Worm (Caenorhabditis elegans) whole organism, L1 larva: Measurements from ENCODE around the gene F59G1.4.
A peak's percentile ranks its signal among the peaks of the same experiment; 100 is the strongest.

Source experiments
- efl-1 ChIP-seq, 4 experiments: fragments of 150-350 bp; optimal IDR thresholded peaks in 3 of 4; peaks in 1 of 4; 1 replicate in 1 of 4; 2 replicates in 3 of 4; lab custom pipeline; 2014; ENCODE audit warnings: missing biosample characterization in 2 of 4, missing genetic modification characterization in 2 of 4, missing genetic modification reagents in 2 of 4
- elt-2 ChIP-seq: sonication (generic microtip); optimal IDR thresholded peaks from 2 replicates; lab custom pipeline; 2016; ENCODE audit warnings: missing genetic modification characterization, mild to moderate bottlenecking, inconsistent platforms, missing compliant biosample characterization, missing genetic modification reagents
- elt-3 ChIP-seq, 6 experiments: fragments of 150-350 bp in 1 of 6; sonication (generic microtip); optimal IDR thresholded peaks; 2 replicates each; lab custom pipeline; 2017 to 2018; ENCODE audit warnings: missing biosample characterization in 6 of 6, missing genetic modification characterization in 6 of 6, inconsistent platforms in 1 of 6
- lin-15B ChIP-seq: fragments of 150-350 bp; sonication (generic microtip); optimal IDR thresholded peaks from 3 replicates; lab custom pipeline; 2014; ENCODE audit warnings: missing biosample characterization, missing genetic modification characterization
- mep-1 ChIP-seq: fragments of 150-350 bp; optimal IDR thresholded peaks from 2 replicates; lab custom pipeline; 2014; ENCODE audit warnings: missing biosample characterization, missing genetic modification characterization
- tbx-2 ChIP-seq: sonication (generic microtip); optimal IDR thresholded peaks from 2 replicates; lab custom pipeline; 2016; ENCODE audit warnings: missing genetic modification characterization, missing compliant biosample characterization
- vab-15 ChIP-seq: sonication (generic microtip); optimal IDR thresholded peaks from 2 replicates; lab custom pipeline; 2017; ENCODE audit warnings: missing genotype, mild to moderate bottlenecking, missing genetic modification characterization, missing compliant biosample characterization
- xbp-1 ChIP-seq: sonication (generic microtip); optimal IDR thresholded peaks from 2 replicates; lab custom pipeline; 2016; ENCODE audit warnings: missing genetic modification characterization, missing compliant biosample characterization
- ztf-4 ChIP-seq: fragments of 150-350 bp; optimal IDR thresholded peaks from 2 replicates; lab custom pipeline; 2014; ENCODE audit warnings: missing biosample characterization, missing genetic modification characterization

- TF ChIP-seq ztf-4 = no peak
- TF ChIP-seq elt-3 (tag; optimal IDR thresholded peaks at IDR 0.05; lab: Kevin White, UChicago) = no peak
- TF ChIP-seq xbp-1 (tag; lab: Kevin White, UChicago) = peak; percentile 19
- TF ChIP-seq vab-15 = no peak
- TF ChIP-seq lin-15B (tag; lab: Kevin White, UChicago) = peak; percentile 38
- peak; percentile 36 to 44 for TF ChIP-seq efl-1 (optimal IDR thresholded peaks at IDR 0.05; lab: Kevin White, UChicago)
- no peak for TF ChIP-seq efl-1 (GFP tag; optimal IDR thresholded peaks at IDR 0.05 in 1 of 2; lab: Kevin White, UChicago)
- peak; percentile 57 for TF ChIP-seq elt-2
- TF ChIP-seq mep-1 = no peak
- TF ChIP-seq tbx-2 = no peak
These were observed 22.4 kb upstream of the F59G1.4 start, which contains the start of gene tex-2 for ce11 chrII:5873564-5874070.
